Fruit fly (Drosophila melanogaster) whole organism, embryonic: Measurements from ENCODE around the gene CG34327.

Source experiments
- Abd-B ChIP-seq: fragments of 200-800 bp; sonication (Bioruptor generic); optimal IDR thresholded peaks from 2 replicates; lab custom pipeline; 2018; ENCODE audit warnings: missing biosample characterization, mild to moderate bottlenecking, missing genetic modification characterization, moderate library complexity
- Asciz ChIP-seq: fragments of 200-800 bp; sonication (Bioruptor generic); optimal IDR thresholded peaks from 2 replicates; lab custom pipeline; 2017; ENCODE audit warnings: missing biosample characterization, mild to moderate bottlenecking, missing genetic modification characterization, missing genetic modification reagents
- C15 ChIP-seq: fragments of 200-800 bp; sonication (Bioruptor generic); IDR thresholded peaks from 3 replicates; pipeline ENCODE4 v1.3.6; 2022; ENCODE audit warnings: missing biosample characterization, missing genetic modification characterization
- CG10147 ChIP-seq: fragments of 200-800 bp; sonication (Bioruptor generic); optimal IDR thresholded peaks from 2 replicates; lab custom pipeline; 2019; ENCODE audit warnings: missing biosample characterization, mild to moderate bottlenecking, missing genetic modification characterization, moderate library complexity
- CG10209 ChIP-seq: fragments of 200-800 bp; sonication (Bioruptor generic); optimal IDR thresholded peaks from 3 replicates; lab custom pipeline; 2017; ENCODE audit warnings: missing biosample characterization, mild to moderate bottlenecking, missing genetic modification characterization, missing genetic modification reagents
- CG11247 ChIP-seq: fragments of 200-800 bp; sonication (Bioruptor generic); IDR thresholded peaks from 2 replicates; pipeline ENCODE4 v1.3.6; 2022; ENCODE audit warnings: missing biosample characterization, missing genetic modification characterization
- CG12659 ChIP-seq: fragments of 200-800 bp; sonication (Bioruptor generic); optimal IDR thresholded peaks from 3 replicates; lab custom pipeline; 2017; ENCODE audit warnings: mild to moderate bottlenecking, missing biosample characterization, missing genetic modification reagents, missing genetic modification characterization
- CG15269 ChIP-seq: fragments of 200-800 bp; sonication (Bioruptor generic); optimal IDR thresholded peaks from 2 replicates; lab custom pipeline; 2018; ENCODE audit warnings: missing biosample characterization, mild to moderate bottlenecking, missing genetic modification characterization, moderate library complexity
- CG17361 ChIP-seq: fragments of 200-800 bp; sonication (Bioruptor generic); IDR thresholded peaks from 3 replicates; pipeline ENCODE4 v1.3.6; 2022; ENCODE audit warnings: missing biosample characterization, missing genetic modification characterization
- CG17385 ChIP-seq: fragments of 200-800 bp; sonication (Bioruptor generic); optimal IDR thresholded peaks from 3 replicates; lab custom pipeline; 2018; ENCODE audit warnings: missing biosample characterization, mild to moderate bottlenecking, missing genetic modification characterization
- CG31388 ChIP-seq: fragments of 200-800 bp; sonication (Bioruptor generic); optimal IDR thresholded peaks from 2 replicates; lab custom pipeline; 2016; ENCODE audit warnings: missing biosample characterization, missing genetic modification characterization
- CG32532 ChIP-seq: fragments of 200-800 bp; sonication (Bioruptor generic); IDR thresholded peaks from 2 replicates; pipeline ENCODE4 v1.3.6; 2022; ENCODE audit warnings: missing biosample characterization, missing genetic modification characterization
- CG34224 ChIP-seq: fragments of 200-800 bp; sonication (Bioruptor generic); IDR thresholded peaks from 3 replicates; pipeline ENCODE4 v1.3.6; 2022; ENCODE audit warnings: missing biosample characterization, missing genetic modification characterization; ENCODE audit not compliant: partially characterized antibody
- CG3995 ChIP-seq: fragments of 200-800 bp; sonication (Bioruptor generic); optimal IDR thresholded peaks from 3 replicates; lab custom pipeline; 2016; ENCODE audit warnings: missing biosample characterization, missing genetic modification characterization
- CG43689 ChIP-seq: fragments of 200-800 bp; sonication (Bioruptor generic); IDR thresholded peaks from 2 replicates; pipeline ENCODE4 v1.3.6; 2022; ENCODE audit warnings: missing biosample characterization, missing genetic modification characterization
- CG5180 ChIP-seq: fragments of 200-800 bp; sonication (Bioruptor generic); optimal IDR thresholded peaks from 3 replicates; lab custom pipeline; 2017; ENCODE audit warnings: missing biosample characterization, missing genetic modification characterization, mild to moderate bottlenecking, moderate library complexity, missing genetic modification reagents
- CG5953 ChIP-seq: fragments of 200-800 bp; sonication (Bioruptor generic); IDR thresholded peaks from 2 replicates; pipeline ENCODE4 v1.3.6; 2022; ENCODE audit warnings: missing biosample characterization, missing genetic modification characterization
- CG6683 ChIP-seq: fragments of 200-800 bp; sonication (Bioruptor generic); optimal IDR thresholded peaks from 2 replicates; lab custom pipeline; 2017; ENCODE audit warnings: missing biosample characterization, mild to moderate bottlenecking, missing genetic modification characterization, missing genetic modification reagents
- GATAe ChIP-seq: fragments of 200-800 bp; sonication (Bioruptor generic); conservative IDR thresholded peaks from 2 replicates; pipeline ENCODE4 v1.3.6; 2022; ENCODE audit warnings: missing biosample characterization, missing genetic modification characterization
- H15 ChIP-seq: fragments of 200-800 bp; sonication (Bioruptor generic); IDR thresholded peaks from 3 replicates; pipeline ENCODE4 v1.3.6; 2022; ENCODE audit warnings: missing biosample characterization, missing genetic modification characterization
- H2.0 ChIP-seq: fragments of 200-800 bp; sonication (Bioruptor generic); IDR thresholded peaks from 2 replicates; pipeline ENCODE4 v1.3.6; 2022; ENCODE audit warnings: missing biosample characterization, missing genetic modification characterization
- HHEX ChIP-seq: fragments of 200-800 bp; sonication (Bioruptor generic); optimal IDR thresholded peaks from 3 replicates; lab custom pipeline; 2017; ENCODE audit warnings: missing biosample characterization, mild to moderate bottlenecking, missing genetic modification characterization, missing genetic modification reagents
- Hmr ChIP-seq: fragments of 200-800 bp; sonication (Bioruptor generic); optimal IDR thresholded peaks from 3 replicates; lab custom pipeline; 2017; ENCODE audit warnings: mild to moderate bottlenecking, missing biosample characterization, missing genetic modification reagents, missing genetic modification characterization
- Jarid2 ChIP-seq: fragments of 200-800 bp; sonication (Bioruptor generic); optimal IDR thresholded peaks from 3 replicates; lab custom pipeline; 2017; ENCODE audit warnings: mild to moderate bottlenecking, missing biosample characterization, missing genetic modification reagents, missing genetic modification characterization
- Lim3 ChIP-seq: fragments of 200-800 bp; sonication (Bioruptor generic); IDR thresholded peaks from 2 replicates; pipeline ENCODE4 v1.3.6; 2022; ENCODE audit warnings: missing biosample characterization, missing genetic modification characterization
- MESR4 ChIP-seq: fragments of 200-800 bp; sonication (Bioruptor generic); optimal IDR thresholded peaks from 2 replicates; lab custom pipeline; 2018; ENCODE audit warnings: missing biosample characterization, mild to moderate bottlenecking, missing genetic modification characterization, moderate library complexity
- Mes4 ChIP-seq: fragments of 200-800 bp; sonication (Bioruptor generic); optimal IDR thresholded peaks from 2 replicates; lab custom pipeline; 2016; ENCODE audit warnings: missing biosample characterization, missing genetic modification characterization
- Nf-YC ChIP-seq: fragments of 200-800 bp; optimal IDR thresholded peaks from 3 replicates; lab custom pipeline; 2019; ENCODE audit warnings: missing biosample characterization, mild to moderate bottlenecking, missing genetic modification characterization, moderate library complexity
- PHDP ChIP-seq: fragments of 200-800 bp; sonication (Bioruptor generic); optimal IDR thresholded peaks from 3 replicates; lab custom pipeline; 2018; ENCODE audit warnings: missing biosample characterization, mild to moderate bottlenecking, missing genetic modification characterization, moderate library complexity
- ab ChIP-seq: fragments of 200-800 bp; sonication (Bioruptor generic); optimal IDR thresholded peaks from 2 replicates; lab custom pipeline; 2016; ENCODE audit warnings: missing biosample characterization, missing genetic modification characterization
- abd-A ChIP-seq: fragments of 200-800 bp; sonication (Bioruptor generic); optimal IDR thresholded peaks from 3 replicates; lab custom pipeline; 2019; ENCODE audit warnings: missing biosample characterization, mild to moderate bottlenecking, missing genetic modification characterization, moderate library complexity
- chif ChIP-seq, 2 experiments: fragments of 200-800 bp; sonication (Bioruptor generic); optimal IDR thresholded peaks; 3 replicates each; lab custom pipeline; 2016; ENCODE audit warnings: missing biosample characterization in 2 of 2, missing genetic modification characterization in 2 of 2
- dati ChIP-seq: fragments of 200-800 bp; sonication (Bioruptor generic); IDR thresholded peaks from 2 replicates; pipeline ENCODE4 v1.3.6; 2022; ENCODE audit warnings: missing biosample characterization, missing genetic modification characterization
- dysf ChIP-seq: fragments of 200-800 bp; sonication (Bioruptor generic); IDR thresholded peaks from 3 replicates; pipeline ENCODE4 v1.3.6; 2022; ENCODE audit warnings: missing biosample characterization, missing genetic modification characterization
- fru ChIP-seq: fragments of >200 bp; optimal IDR thresholded peaks from 2 replicates; lab custom pipeline; 2017
- gfzf ChIP-seq: fragments of 200-800 bp; sonication (Bioruptor generic); optimal IDR thresholded peaks from 2 replicates; lab custom pipeline; 2016; ENCODE audit warnings: missing biosample characterization, mild to moderate bottlenecking, missing genetic modification characterization, moderate library complexity
- hkb ChIP-seq, 2 experiments: fragments of 200-800 bp in 1 of 2; fragments of >200 bp in 1 of 2; sonication (Bioruptor generic) in 1 of 2; IDR thresholded peaks in 1 of 2; optimal IDR thresholded peaks in 1 of 2; 2 replicates each; pipeline versions ENCODE4 v1.3.6 to Lab custom; 2017 to 2022; ENCODE audit warnings: missing biosample characterization in 1 of 2, missing genetic modification characterization in 1 of 2
- ken ChIP-seq: fragments of 200-800 bp; sonication (Bioruptor generic); IDR thresholded peaks from 3 replicates; pipeline ENCODE4 v1.3.6; 2022; ENCODE audit warnings: missing biosample characterization, missing genetic modification characterization
- prd ChIP-seq, 3 experiments: fragments of >200 bp in 2 of 3; fragments of 200-800 bp in 1 of 3; sonication (Bioruptor generic) in 1 of 3; optimal IDR thresholded peaks in 2 of 3; IDR thresholded peaks in 1 of 3; 2 replicates in 2 of 3; 3 replicates in 1 of 3; pipeline versions ENCODE4 v1.3.6 to Lab custom; 2017 to 2022; ENCODE audit warnings: missing biosample characterization in 1 of 3, missing genetic modification characterization in 1 of 3
- pros ChIP-seq: fragments of 200-800 bp; sonication (Bioruptor generic); optimal IDR thresholded peaks from 3 replicates; lab custom pipeline; 2019; ENCODE audit warnings: missing biosample characterization, mild to moderate bottlenecking, missing genetic modification characterization, moderate library complexity
- schlank ChIP-seq: fragments of 200-800 bp; sonication (Bioruptor generic); optimal IDR thresholded peaks from 2 replicates; lab custom pipeline; 2018; ENCODE audit warnings: missing biosample characterization, mild to moderate bottlenecking, missing genetic modification characterization
- sd ChIP-seq: fragments of 200-800 bp; sonication (Bioruptor generic); optimal IDR thresholded peaks from 3 replicates; lab custom pipeline; 2018; ENCODE audit warnings: missing biosample characterization, mild to moderate bottlenecking, missing genetic modification characterization, moderate library complexity
- so ChIP-seq: fragments of 200-800 bp; sonication (Bioruptor generic); IDR thresholded peaks from 3 replicates; pipeline ENCODE4 v1.3.6; 2022; ENCODE audit warnings: missing biosample characterization, missing genetic modification characterization
- ttk ChIP-seq: fragments of 200-800 bp; sonication (Bioruptor generic); IDR thresholded peaks from 2 replicates; pipeline ENCODE4 v2.1.2; 2022; ENCODE audit warnings: missing biosample characterization, missing genetic modification characterization
- tx ChIP-seq: fragments of 200-800 bp; sonication (Bioruptor generic); optimal IDR thresholded peaks from 2 replicates; lab custom pipeline; 2016; ENCODE audit warnings: missing biosample characterization, missing genetic modification characterization
- vfl ChIP-seq: fragments of 200-800 bp; sonication (Bioruptor generic); optimal IDR thresholded peaks from 2 replicates; lab custom pipeline; 2016; ENCODE audit warnings: missing biosample characterization, missing genetic modification characterization
- vvl ChIP-seq: fragments of 200-800 bp; sonication (Bioruptor generic); IDR thresholded peaks from 2 replicates; pipeline ENCODE4 v1.3.6; 2022; ENCODE audit warnings: missing biosample characterization, missing genetic modification characterization
- zen ChIP-seq: fragments of 200-800 bp; sonication (Bioruptor generic); optimal IDR thresholded peaks from 3 replicates; lab custom pipeline; 2018; ENCODE audit warnings: missing biosample characterization, mild to moderate bottlenecking, missing genetic modification characterization, moderate library complexity
- zen2 ChIP-seq: fragments of 200-800 bp; sonication (Bioruptor generic); IDR thresholded peaks from 3 replicates; pipeline ENCODE4 v1.3.6; 2022; ENCODE audit warnings: missing biosample characterization, missing genetic modification characterization; ENCODE audit not compliant: partially characterized antibody

The CG34327 gene

DNA sequence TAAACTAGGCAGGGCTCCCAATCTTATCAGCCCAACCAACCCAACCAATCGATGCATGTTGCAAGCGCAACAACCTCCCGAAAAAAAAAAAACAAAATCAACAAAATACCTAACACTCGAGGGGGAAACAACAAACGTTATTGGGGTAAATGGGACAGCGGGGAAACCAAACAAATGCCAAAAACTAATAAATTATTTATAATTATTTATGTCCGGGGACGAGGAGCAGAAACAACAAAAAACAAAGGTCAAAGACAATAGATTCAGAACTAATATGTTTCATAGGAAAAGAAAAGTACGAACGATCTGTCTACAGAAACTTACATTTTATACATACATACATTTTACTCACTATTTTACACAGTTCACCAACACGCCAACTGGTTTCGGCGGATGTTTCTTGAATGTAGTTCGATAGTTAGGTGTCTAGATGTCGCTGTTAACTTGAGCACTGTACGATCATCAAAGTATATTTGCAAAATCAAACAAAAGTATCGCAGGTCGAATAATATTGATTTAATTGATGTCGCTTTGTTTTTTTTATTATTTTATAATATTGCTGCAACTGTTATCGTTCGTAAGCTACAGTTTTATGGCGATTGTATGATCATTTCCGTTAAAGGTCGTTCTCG lies 47.9 kb downstream of the CG34327 start (continued):
- TF ChIP-seq H15 (GFP tag; lab: Robert Waterston, UW) (no peak), dati (GFP tag; lab: Robert Waterston, UW) (no peak), so (no peak), zen2 (GFP tag; lab: Robert Waterston, UW) (no peak), C15 (GFP tag; lab: Robert Waterston, UW) (no peak), Lim3 (no peak), CG6683 (no peak), hkb (optimal IDR thresholded peaks at IDR 0.05; lab: Kevin White, UChicago) (no peak), hkb (GFP tag; IDR thresholded peaks at IDR 0.05; lab: Robert Waterston, UW) (no peak), Jarid2 (GFP tag; lab: Kevin White, UChicago) (no peak), sd (tag; lab: Kevin White, UChicago) (no peak), CG17385 (GFP tag; lab: Kevin White, UChicago) (no peak), CG12659 (GFP tag; lab: Kevin White, UChicago) (peak; percentile 28), MESR4 (GFP tag; lab: Kevin White, UChicago) (no peak), CG17361 (no peak), zen (tag; lab: Kevin White, UChicago) (peak; percentile 7), Nf-YC (peak; percentile 13), prd (optimal IDR thresholded peaks at IDR 0.05; lab: Kevin White, UChicago) (no peak), prd (GFP tag; IDR thresholded peaks at IDR 0.05; lab: Robert Waterston, UW) (no peak), Hmr (GFP tag; lab: Kevin White, UChicago) (peak; percentile 32), CG10209 (GFP tag; lab: Kevin White, UChicago) (peak; percentile 32), GATAe (no peak), CG31388 (GFP tag; lab: Kevin White, UChicago) (no peak), vfl (no peak), CG32532 (peak; percentile 74), dysf (GFP tag; lab: Robert Waterston, UW) (peak; percentile 15; the same call in 1 of the 3 replicates), Asciz (GFP tag; lab: Kevin White, UChicago) (no peak), HHEX (GFP tag; lab: Kevin White, UChicago) (no peak), fru (lab: Kevin White, UChicago) (no peak), abd-A (tag; lab: Kevin White, UChicago) (no peak), gfzf (peak; percentile 8), pros (GFP tag; lab: Kevin White, UChicago) (no peak), ken (GFP tag; lab: Robert Waterston, UW) (no peak), CG5953 (no peak), chif (GFP tag; optimal IDR thresholded peaks at IDR 0.05; lab: Kevin White, UChicago) (peak in 1 of 2 experiments; percentile 50), H2.0 (GFP tag; lab: Robert Waterston, UW) (no peak), CG34224 (GFP tag; lab: Robert Waterston, UW) (no peak), CG15269 (no peak), ttk (GFP tag; lab: Robert Waterston, UW) (no peak), Mes4 (GFP tag; lab: Kevin White, UChicago) (no peak), CG43689 (GFP tag; lab: Robert Waterston, UW) (no peak), Abd-B (no peak), schlank (tag; lab: Kevin White, UChicago) (no peak), CG3995 (GFP tag; lab: Kevin White, UChicago) (no peak), CG11247 (peak; percentile 54), tx (GFP tag; lab: Kevin White, UChicago) (peak; percentile 4), ab (GFP tag; lab: Kevin White, UChicago) (no peak), CG5180 (GFP tag; lab: Kevin White, UChicago) (no peak), vvl (peak; percentile 43), CG10147 (GFP tag; lab: Kevin White, UChicago) (no peak), PHDP (no peak)
